Worm (Caenorhabditis elegans) whole organism, L4/young adult: ENCODE data around the gene gst-23.

Experiments
- W03F9.2 ChIP-seq: fragments of 150-350 bp; optimal IDR thresholded peaks from 2 replicates; lab custom pipeline; 2014; ENCODE audit warnings: missing biosample characterization, missing genetic modification characterization
- dao-5 ChIP-seq: sonication (generic microtip); optimal IDR thresholded peaks from 2 replicates; lab custom pipeline; 2016; ENCODE audit warnings: missing genotype, missing genetic modification characterization, moderate library complexity, missing compliant biosample characterization
- him-1 ChIP-seq: sonication (generic microtip); optimal IDR thresholded peaks from 2 replicates; lab custom pipeline; 2016; ENCODE audit warnings: missing genotype, missing genetic modification reagents, missing genetic modification characterization, missing compliant biosample characterization

DNA sequence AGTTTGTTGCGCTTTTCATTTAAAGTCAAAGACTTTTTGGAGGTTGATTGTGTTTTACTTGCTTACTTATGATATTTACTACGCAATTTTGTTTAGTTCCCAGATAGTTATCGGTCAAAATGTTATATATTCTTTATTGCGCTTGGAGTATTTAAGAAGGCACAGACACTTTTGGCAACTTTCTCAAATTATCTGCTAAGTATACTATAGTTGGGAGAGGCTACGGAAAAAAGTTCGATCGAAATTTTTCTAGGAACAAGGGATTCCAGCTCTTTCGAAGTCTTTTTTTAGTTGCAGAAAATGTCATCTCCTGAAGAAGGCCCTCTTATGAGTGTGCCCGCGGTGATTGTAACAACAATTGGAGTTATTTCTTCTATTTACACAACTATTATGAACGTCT lies 17.0 kb downstream of the gst-23 start, which contains the start of gene srbc-5:
- TF ChIP-seq dao-5 (tag; lab: Kevin White, UChicago) (no peak), W03F9.2 (tag; lab: Kevin White, UChicago) (no peak), him-1 (tag; lab: Kevin White, UChicago) (no peak)
